Fruit fly (Drosophila melanogaster): ENCODE measurements around the gene inaF-A.
A peak's percentile ranks its signal among the peaks of the same experiment; 100 is the strongest.

Gene inaF-A

dm6 chrX:11720138-11720537 is 13.6 kb downstream of the inaF-A start, which contains the start of gene Tango10 (continued):
- TF ChIP-seq odd (GFP tag; optimal IDR thresholded peaks at IDR 0.05) = no peak
- TF ChIP-seq CG30020 (tag; optimal IDR thresholded peaks at IDR 0.05) = peak; percentile 64
- TF ChIP-seq D19B (GFP tag; optimal IDR thresholded peaks at IDR 0.05) = no peak
- TF ChIP-seq h (optimal IDR thresholded peaks at IDR 0.05) = no peak
- TF ChIP-seq HLH54F (GFP tag; optimal IDR thresholded peaks at IDR 0.05) = peak; percentile 61
- peak; percentile 66 for TF ChIP-seq Ets97D (GFP tag; optimal IDR thresholded peaks at IDR 0.05)
- peak; percentile 28 for TF ChIP-seq grn (GFP tag; optimal IDR thresholded peaks at IDR 0.05)
- TF ChIP-seq CG1602 (GFP tag; optimal IDR thresholded peaks at IDR 0.05) = peak; percentile 34
- peak; percentile 67 for TF ChIP-seq CG13775 (GFP tag; optimal IDR thresholded peaks at IDR 0.05)
- peak; percentile 12 for TF ChIP-seq D19A (tag; optimal IDR thresholded peaks at IDR 0.05)
- TF ChIP-seq slbo (GFP tag; IDR thresholded peaks at IDR 0.05) = peak; percentile 73
- peak; percentile 61 for TF ChIP-seq CG3281 (GFP tag; optimal IDR thresholded peaks at IDR 0.05)
- TF ChIP-seq CG2202 (tag; optimal IDR thresholded peaks at IDR 0.05) = no peak
- TF ChIP-seq gfzf (GFP tag; optimal IDR thresholded peaks at IDR 0.05) = peak; percentile 47
- TF ChIP-seq CG4424 (GFP tag; optimal IDR thresholded peaks at IDR 0.05) = peak; percentile 31
- no peak for TF ChIP-seq prd (optimal IDR thresholded peaks at IDR 0.05)
- TF ChIP-seq prd (GFP tag; IDR thresholded peaks at IDR 0.05) = peak; percentile 71
- no peak for TF ChIP-seq CG15011 (GFP tag; optimal IDR thresholded peaks at IDR 0.05)
- no peak for TF ChIP-seq CG11696 (GFP tag; IDR thresholded peaks at IDR 0.05)
- TF ChIP-seq CG13424 (tag; optimal IDR thresholded peaks at IDR 0.05) = peak; percentile 81
- no peak for TF ChIP-seq Atf3 (GFP tag; optimal IDR thresholded peaks at IDR 0.05)
- peak; percentile 79 for TF ChIP-seq CG1603 (tag; optimal IDR thresholded peaks at IDR 0.05)
- peak; percentile 57 for TF ChIP-seq CG1792 (GFP tag; optimal IDR thresholded peaks at IDR 0.05)
- 0 out of 2 replicates have a peak, but pooled peaks have one; percentile 24 for TF ChIP-seq Ada2b (GFP tag; IDR thresholded peaks at IDR 0.05)
- TF ChIP-seq hbn (GFP tag; IDR thresholded peaks at IDR 0.05; ENCODE audit: partially characterized antibody) = peak; percentile 75
- TF ChIP-seq nmo (GFP tag; optimal IDR thresholded peaks at IDR 0.05) = peak; percentile 60
- TF ChIP-seq gsb-n (tag; optimal IDR thresholded peaks at IDR 0.05) = no peak
- peak; percentile 61 for TF ChIP-seq lmd (GFP tag; IDR thresholded peaks at IDR 0.05)
- peak in 1 of 2 experiments; percentile 8 for TF ChIP-seq insv (GFP tag; optimal IDR thresholded peaks at IDR 0.05)
- TF ChIP-seq CG12299 (tag; optimal IDR thresholded peaks at IDR 0.05) = no peak
- TF ChIP-seq az2 (GFP tag; optimal IDR thresholded peaks at IDR 0.05) = peak; percentile 29
- TF ChIP-seq BEAF-32 (GFP tag; optimal IDR thresholded peaks at IDR 0.05) = peak; percentile 85
- no peak for TF ChIP-seq CG11085 (GFP tag; IDR thresholded peaks at IDR 0.05)
- TF ChIP-seq CG3847 (GFP tag; IDR thresholded peaks at IDR 0.05) = peak; percentile 65
- TF ChIP-seq CG15514 (GFP tag; optimal IDR thresholded peaks at IDR 0.05) = peak; percentile 84
- TF ChIP-seq nom (GFP tag; optimal IDR thresholded peaks at IDR 0.05) = no peak
- peak; percentile 30 for TF ChIP-seq p53 (GFP tag; optimal IDR thresholded peaks at IDR 0.05)
- TF ChIP-seq Tbp (GFP tag; optimal IDR thresholded peaks at IDR 0.05) = no peak
- no peak for TF ChIP-seq CG6175 (GFP tag; IDR thresholded peaks at IDR 0.05)
- TF ChIP-seq D (optimal IDR thresholded peaks at IDR 0.05) = no peak
- TF ChIP-seq D (GFP tag; optimal IDR thresholded peaks at IDR 0.05) = no peak
- peak; percentile 72 for TF ChIP-seq dm (GFP tag; optimal IDR thresholded peaks at IDR 0.05)
- no peak for TF ChIP-seq CG2875 (GFP tag; optimal IDR thresholded peaks at IDR 0.05)
- no peak for TF ChIP-seq Asciz (GFP tag; optimal IDR thresholded peaks at IDR 0.05)
- TF ChIP-seq CG2116 (GFP tag; optimal IDR thresholded peaks at IDR 0.05) = peak; percentile 83
- TF ChIP-seq CG15269 (tag; optimal IDR thresholded peaks at IDR 0.05) = peak; percentile 48
- no peak for TF ChIP-seq Usf (GFP tag; optimal IDR thresholded peaks at IDR 0.05)
- peak; percentile 35 for TF ChIP-seq slp2 (GFP tag; optimal IDR thresholded peaks at IDR 0.05)
- TF ChIP-seq CG14441 (GFP tag; IDR thresholded peaks at IDR 0.05) = peak; percentile 34; the same call in 1 of the 2 replicates
- TF ChIP-seq amos (GFP tag; IDR thresholded peaks at IDR 0.05; ENCODE audit: partially characterized antibody) = peak; percentile 83
- peak; percentile 50; the same call in 1 of the 2 replicates for TF ChIP-seq ranshi (GFP tag; IDR thresholded peaks at IDR 0.05)
- TF ChIP-seq Ravus (GFP tag; IDR thresholded peaks at IDR 0.05) = no peak

Measured in whole organism, embryonic.